Fruit fly (Drosophila melanogaster) whole organism, embryonic: ENCODE measurements around the gene CG31268.

ENCODE experiments used
- ATbp ChIP-seq: fragments of 200-800 bp; sonication (Bioruptor generic); optimal IDR thresholded peaks from 2 replicates; lab custom pipeline; 2017; ENCODE audit warnings: missing biosample characterization, mild to moderate bottlenecking, missing genetic modification characterization, missing genetic modification reagents
- CG10209 ChIP-seq: fragments of 200-800 bp; sonication (Bioruptor generic); optimal IDR thresholded peaks from 3 replicates; lab custom pipeline; 2017; ENCODE audit warnings: missing biosample characterization, mild to moderate bottlenecking, missing genetic modification characterization, missing genetic modification reagents
- CG1024 ChIP-seq: fragments of 200-800 bp; sonication (Bioruptor generic); IDR thresholded peaks from 2 replicates; pipeline ENCODE4 v1.3.6; 2022; ENCODE audit warnings: missing biosample characterization, missing genetic modification characterization
- CG10366 ChIP-seq: fragments of 200-800 bp; sonication (Bioruptor generic); IDR thresholded peaks from 2 replicates; pipeline ENCODE4 v1.3.6; 2022; ENCODE audit warnings: missing biosample characterization, missing genetic modification characterization
- CG10431 ChIP-seq: fragments of 200-800 bp; sonication (Bioruptor generic); optimal IDR thresholded peaks from 3 replicates; lab custom pipeline; 2018; ENCODE audit warnings: missing biosample characterization, mild to moderate bottlenecking, missing genetic modification characterization
- CG11696 ChIP-seq: fragments of 200-800 bp; sonication (Bioruptor generic); IDR thresholded peaks from 2 replicates; pipeline ENCODE4 v1.3.6; 2022; ENCODE audit warnings: missing biosample characterization, missing genetic modification characterization
- CG12071 ChIP-seq: fragments of 200-800 bp; sonication (Bioruptor generic); optimal IDR thresholded peaks from 3 replicates; lab custom pipeline; 2018; ENCODE audit warnings: missing biosample characterization, mild to moderate bottlenecking, missing genetic modification characterization
- CG12299 ChIP-seq: fragments of 200-800 bp; sonication (Bioruptor generic); optimal IDR thresholded peaks from 2 replicates; lab custom pipeline; 2018; ENCODE audit warnings: missing biosample characterization, mild to moderate bottlenecking, missing genetic modification characterization
- CG14050 ChIP-seq: fragments of 200-800 bp; sonication (Bioruptor generic); IDR thresholded peaks from 3 replicates; pipeline ENCODE4 v1.3.6; 2022; ENCODE audit warnings: missing biosample characterization, missing genetic modification characterization
- CG14441 ChIP-seq: fragments of 200-800 bp; sonication (Bioruptor generic); IDR thresholded peaks from 2 replicates; pipeline ENCODE4 v1.3.6; 2022; ENCODE audit warnings: missing biosample characterization, missing genetic modification characterization
- CG15269 ChIP-seq: fragments of 200-800 bp; sonication (Bioruptor generic); optimal IDR thresholded peaks from 2 replicates; lab custom pipeline; 2018; ENCODE audit warnings: missing biosample characterization, mild to moderate bottlenecking, missing genetic modification characterization, moderate library complexity
- CG1647 ChIP-seq: fragments of 200-800 bp; sonication (Bioruptor generic); optimal IDR thresholded peaks from 3 replicates; lab custom pipeline; 2016; ENCODE audit warnings: missing biosample characterization, missing genetic modification characterization
- CG16815 ChIP-seq: fragments of 200-800 bp; sonication (Bioruptor generic); optimal IDR thresholded peaks from 3 replicates; lab custom pipeline; 2017; ENCODE audit warnings: missing biosample characterization, mild to moderate bottlenecking, missing genetic modification characterization
- CG17359 ChIP-seq: fragments of 200-800 bp; sonication (Bioruptor generic); optimal IDR thresholded peaks from 3 replicates; lab custom pipeline; 2018; ENCODE audit warnings: missing biosample characterization, mild to moderate bottlenecking, missing genetic modification characterization, moderate library complexity
- CG17568 ChIP-seq: fragments of 200-800 bp; sonication (Bioruptor generic); optimal IDR thresholded peaks from 2 replicates; lab custom pipeline; 2018; ENCODE audit warnings: missing biosample characterization, mild to moderate bottlenecking, missing genetic modification characterization, moderate library complexity
- CG17612 ChIP-seq: fragments of 200-800 bp; sonication (Bioruptor generic); IDR thresholded peaks from 2 replicates; pipeline ENCODE4 v1.3.6; 2022; ENCODE audit warnings: missing biosample characterization, missing genetic modification characterization
- CG2678 ChIP-seq: fragments of 200-800 bp; sonication (Bioruptor generic); optimal IDR thresholded peaks from 3 replicates; lab custom pipeline; 2019; ENCODE audit warnings: missing biosample characterization, mild to moderate bottlenecking, missing genetic modification characterization, moderate library complexity
- CG4328 ChIP-seq: fragments of 200-800 bp; sonication (Bioruptor generic); optimal IDR thresholded peaks from 3 replicates; lab custom pipeline; 2017; ENCODE audit warnings: missing biosample characterization, missing genetic modification reagents, missing genetic modification characterization
- CG4424 ChIP-seq: fragments of 200-800 bp; sonication (Bioruptor generic); optimal IDR thresholded peaks from 3 replicates; lab custom pipeline; 2016; ENCODE audit warnings: missing biosample characterization, missing genetic modification characterization
- CG5953 ChIP-seq: fragments of 200-800 bp; sonication (Bioruptor generic); IDR thresholded peaks from 2 replicates; pipeline ENCODE4 v1.3.6; 2022; ENCODE audit warnings: missing biosample characterization, missing genetic modification characterization
- CG7271 ChIP-seq: fragments of 200-800 bp; sonication (Bioruptor generic); optimal IDR thresholded peaks from 2 replicates; lab custom pipeline; 2018; ENCODE audit warnings: missing biosample characterization, mild to moderate bottlenecking, missing genetic modification characterization, moderate library complexity
- CG7987 ChIP-seq: fragments of 200-800 bp; sonication (Bioruptor generic); optimal IDR thresholded peaks from 2 replicates; lab custom pipeline; 2018; ENCODE audit warnings: missing biosample characterization, mild to moderate bottlenecking, missing genetic modification characterization, moderate library complexity
- Dll ChIP-seq: fragments of 200-800 bp; sonication (Bioruptor generic); IDR thresholded peaks from 4 replicates; pipeline ENCODE4 v1.3.6; 2022; ENCODE audit warnings: missing biosample characterization, missing genetic modification characterization; ENCODE audit not compliant: partially characterized antibody
- Doc3 ChIP-seq: fragments of 200-800 bp; sonication (Bioruptor generic); IDR thresholded peaks from 3 replicates; pipeline ENCODE4 v1.3.6; 2022; ENCODE audit warnings: missing biosample characterization, missing genetic modification characterization; ENCODE audit not compliant: partially characterized antibody
- HLH54F ChIP-seq: fragments of 200-800 bp; sonication (Bioruptor generic); optimal IDR thresholded peaks from 3 replicates; lab custom pipeline; 2016; ENCODE audit warnings: missing biosample characterization, missing genetic modification characterization
- Hey ChIP-seq: fragments of 200-800 bp; sonication (Bioruptor generic); optimal IDR thresholded peaks from 3 replicates; lab custom pipeline; 2018; ENCODE audit warnings: missing biosample characterization, mild to moderate bottlenecking, missing genetic modification characterization
- Lpt ChIP-seq: fragments of >200 bp; optimal IDR thresholded peaks from 2 replicates; lab custom pipeline; 2018; ENCODE audit warnings: missing biosample characterization, missing genetic modification characterization
- NC2β ChIP-seq: fragments of 200-800 bp; sonication (Bioruptor generic); optimal IDR thresholded peaks from 2 replicates; lab custom pipeline; 2016; ENCODE audit warnings: missing biosample characterization, missing genetic modification characterization
- NfI ChIP-seq: fragments of 200-800 bp; sonication (Bioruptor generic); optimal IDR thresholded peaks from 3 replicates; lab custom pipeline; 2018; ENCODE audit warnings: missing biosample characterization, mild to moderate bottlenecking, missing genetic modification characterization, moderate library complexity
- Rfx ChIP-seq: fragments of 200-800 bp; sonication (Bioruptor generic); IDR thresholded peaks from 2 replicates; pipeline ENCODE4 v1.3.6; 2022; ENCODE audit warnings: missing biosample characterization, missing genetic modification characterization
- Scr ChIP-seq: fragments of 200-800 bp; sonication (Bioruptor generic); IDR thresholded peaks from 2 replicates; pipeline ENCODE4 v1.3.6; 2022; ENCODE audit warnings: missing biosample characterization, missing genetic modification characterization; ENCODE audit not compliant: partially characterized antibody
- Trl ChIP-seq, 3 experiments: fragments of >200 bp in 2 of 3; fragments of 200-800 bp in 1 of 3; sonication (Bioruptor generic) in 1 of 3; optimal IDR thresholded peaks; 2 replicates in 1 of 3; 3 replicates in 2 of 3; lab custom pipeline; 2016 to 2017; ENCODE audit warnings: missing biosample characterization in 1 of 3, missing genetic modification characterization in 1 of 3
- abd-A ChIP-seq: fragments of 200-800 bp; sonication (Bioruptor generic); optimal IDR thresholded peaks from 3 replicates; lab custom pipeline; 2019; ENCODE audit warnings: missing biosample characterization, mild to moderate bottlenecking, missing genetic modification characterization, moderate library complexity
- da ChIP-seq: fragments of 200-800 bp; sonication (Bioruptor generic); optimal IDR thresholded peaks from 2 replicates; lab custom pipeline; 2016; ENCODE audit warnings: missing biosample characterization, missing genetic modification characterization
- emc ChIP-seq: fragments of 200-800 bp; sonication (Bioruptor generic); optimal IDR thresholded peaks from 2 replicates; lab custom pipeline; 2016; ENCODE audit warnings: missing biosample characterization, missing genetic modification characterization
- ewg ChIP-seq: fragments of 200-800 bp; sonication (Bioruptor generic); optimal IDR thresholded peaks from 3 replicates; lab custom pipeline; 2017; ENCODE audit warnings: mild to moderate bottlenecking, missing biosample characterization, missing genetic modification reagents, missing genetic modification characterization
- gcm ChIP-seq: fragments of 200-800 bp; sonication (Bioruptor generic); optimal IDR thresholded peaks from 2 replicates; lab custom pipeline; 2019; ENCODE audit warnings: missing biosample characterization, mild to moderate bottlenecking, missing genetic modification characterization, moderate library complexity
- grau ChIP-seq: fragments of 200-800 bp; optimal IDR thresholded peaks from 3 replicates; lab custom pipeline; 2019; ENCODE audit warnings: missing biosample characterization, mild to moderate bottlenecking, missing genetic modification characterization, moderate library complexity
- ind ChIP-seq: fragments of 200-800 bp; sonication (Bioruptor generic); optimal IDR thresholded peaks from 3 replicates; lab custom pipeline; 2016; ENCODE audit warnings: missing biosample characterization, missing genetic modification characterization
- mirr ChIP-seq: fragments of 200-800 bp; sonication (Bioruptor generic); optimal IDR thresholded peaks from 3 replicates; lab custom pipeline; 2018; ENCODE audit warnings: missing biosample characterization, mild to moderate bottlenecking, missing genetic modification characterization
- nerfin-1 ChIP-seq: fragments of 200-800 bp; sonication (Bioruptor generic); optimal IDR thresholded peaks from 3 replicates; lab custom pipeline; 2019; ENCODE audit warnings: missing biosample characterization, mild to moderate bottlenecking, missing genetic modification characterization, moderate library complexity
- pb ChIP-seq: fragments of 200-800 bp; sonication (Bioruptor generic); optimal IDR thresholded peaks from 3 replicates; lab custom pipeline; 2016; ENCODE audit warnings: missing biosample characterization, missing genetic modification characterization
- prd ChIP-seq, 3 experiments: fragments of >200 bp in 2 of 3; fragments of 200-800 bp in 1 of 3; sonication (Bioruptor generic) in 1 of 3; optimal IDR thresholded peaks in 2 of 3; IDR thresholded peaks in 1 of 3; 2 replicates in 2 of 3; 3 replicates in 1 of 3; pipeline versions ENCODE4 v1.3.6 to Lab custom; 2017 to 2022; ENCODE audit warnings: missing biosample characterization in 1 of 3, missing genetic modification characterization in 1 of 3
- pzg ChIP-seq: fragments of 200-800 bp; sonication (Bioruptor generic); optimal IDR thresholded peaks from 3 replicates; lab custom pipeline; 2018; ENCODE audit warnings: missing biosample characterization, mild to moderate bottlenecking, missing genetic modification characterization, moderate library complexity
- sens ChIP-seq: fragments of 200-800 bp; sonication (Bioruptor generic); peaks from one replicate; lab custom pipeline; 2016; ENCODE audit warnings: missing biosample characterization, missing genetic modification characterization
- seq ChIP-seq: fragments of 200-800 bp; sonication (Bioruptor generic); IDR thresholded peaks from 2 replicates; pipeline ENCODE4 v1.3.6; 2022; ENCODE audit warnings: missing biosample characterization, missing genetic modification characterization
- tap ChIP-seq: fragments of 200-800 bp; optimal IDR thresholded peaks from 3 replicates; lab custom pipeline; 2019; ENCODE audit warnings: missing biosample characterization, mild to moderate bottlenecking, missing genetic modification characterization, moderate library complexity
- unpg ChIP-seq: fragments of 200-800 bp; sonication (Bioruptor generic); optimal IDR thresholded peaks from 3 replicates; lab custom pipeline; 2018; ENCODE audit warnings: missing biosample characterization, mild to moderate bottlenecking, missing genetic modification characterization, moderate library complexity
- usp ChIP-seq: fragments of >200 bp; optimal IDR thresholded peaks from 2 replicates; lab custom pipeline; 2017; ENCODE audit warnings: missing biosample characterization, missing genetic modification characterization

Gene CG31268

dm6 chr3R:17020956-17021355 is 10.6 kb upstream of the CG31268 start, which contains the start of gene Adsl (continued):
- TF ChIP-seq prd (optimal IDR thresholded peaks at IDR 0.05; lab: Kevin White, UChicago): no peak
- no peak for TF ChIP-seq prd (GFP tag; IDR thresholded peaks at IDR 0.05; lab: Robert Waterston, UW)
- peak; percentile 76 for TF ChIP-seq gcm (GFP tag; lab: Kevin White, UChicago)
- TF ChIP-seq Doc3 (GFP tag; lab: Robert Waterston, UW): no peak
- no peak for TF ChIP-seq CG2678 (tag; lab: Kevin White, UChicago)
- peak; percentile 74 for TF ChIP-seq CG4424 (GFP tag; lab: Kevin White, UChicago)
- TF ChIP-seq CG17568 (GFP tag; lab: Kevin White, UChicago): no peak
- TF ChIP-seq CG4328: peak; percentile 50
- TF ChIP-seq CG10431: no peak
- no peak for TF ChIP-seq grau
- peak; percentile 14 for TF ChIP-seq Hey
- no peak for TF ChIP-seq Trl (optimal IDR thresholded peaks at IDR 0.05; lab: Kevin White, UChicago)
- TF ChIP-seq Trl (GFP tag; optimal IDR thresholded peaks at IDR 0.05; lab: Kevin White, UChicago): no peak
- 0 out of 4 replicates have a peak, but pooled peaks have one; percentile 49 for TF ChIP-seq Dll (GFP tag; lab: Robert Waterston, UW)
- peak; percentile 68 for TF ChIP-seq CG10209
- peak; percentile 89 for TF ChIP-seq sens (GFP tag; lab: Kevin White, UChicago)
- TF ChIP-seq nerfin-1 (tag; lab: Kevin White, UChicago): no peak
- no peak for TF ChIP-seq CG17359
- peak; percentile 78 for TF ChIP-seq ATbp (GFP tag; lab: Kevin White, UChicago)
- TF ChIP-seq CG12299: peak; percentile 45
- TF ChIP-seq NC2β (GFP tag; lab: Kevin White, UChicago): peak; percentile 41
- TF ChIP-seq seq (GFP tag; lab: Robert Waterston, UW): no peak; the same call in 1 of the 2 replicates
- TF ChIP-seq Lpt: no peak
- peak; percentile 2 for TF ChIP-seq HLH54F (GFP tag; lab: Kevin White, UChicago)
- TF ChIP-seq Scr (GFP tag; lab: Robert Waterston, UW): peak; percentile 33; the same call in 1 of the 2 replicates
- no peak for TF ChIP-seq abd-A (tag; lab: Kevin White, UChicago)
- TF ChIP-seq NfI (GFP tag; lab: Kevin White, UChicago): peak; percentile 83
- no peak; the same call in 1 of the 2 replicates for TF ChIP-seq CG10366
- TF ChIP-seq CG11696 (GFP tag; lab: Robert Waterston, UW): no peak
- TF ChIP-seq CG12071 (GFP tag; lab: Kevin White, UChicago): peak; percentile 67
- 0 out of 2 replicates have a peak, but pooled peaks have one; percentile 36 for TF ChIP-seq CG5953 (GFP tag; lab: Robert Waterston, UW)
- peak; percentile 27; the same call in 1 of the 3 replicates for TF ChIP-seq CG14050 (GFP tag; lab: Robert Waterston, UW)
- no peak for TF ChIP-seq usp (GFP tag; lab: Kevin White, UChicago)
- TF ChIP-seq mirr (GFP tag; lab: Kevin White, UChicago): peak; percentile 30
- TF ChIP-seq CG14441 (GFP tag; lab: Robert Waterston, UW): no peak
- TF ChIP-seq pb: peak; percentile 11
- no peak for TF ChIP-seq CG16815 (GFP tag; lab: Kevin White, UChicago)
- TF ChIP-seq CG7271: peak; percentile 91
- no peak for TF ChIP-seq CG15269
- peak; percentile 66 for TF ChIP-seq pzg
- TF ChIP-seq CG1647: no peak
- TF ChIP-seq CG1024 (GFP tag; lab: Robert Waterston, UW): peak; percentile 43
- TF ChIP-seq CG17612: no peak
- TF ChIP-seq unpg (GFP tag; lab: Kevin White, UChicago): no peak
- TF ChIP-seq ind (GFP tag; lab: Kevin White, UChicago): no peak
- peak; percentile 12 for TF ChIP-seq da (GFP tag; lab: Kevin White, UChicago)
- peak; percentile 48 for TF ChIP-seq ewg (GFP tag; lab: Kevin White, UChicago)
- no peak for TF ChIP-seq emc (GFP tag; lab: Kevin White, UChicago)
- peak; percentile 87 for TF ChIP-seq CG7987 (GFP tag; lab: Kevin White, UChicago)
- peak; percentile 48 for TF ChIP-seq tap (tag; lab: Kevin White, UChicago)
- TF ChIP-seq Rfx (GFP tag; lab: Robert Waterston, UW): no peak; the same call in none of the 2 replicates
